Worm (Caenorhabditis elegans) whole organism, early embryonic: ENCODE results near the gene T12G3.6.

Source experiments
- F13C5.2 ChIP-seq: sonication (generic microtip); optimal IDR thresholded peaks from 2 replicates; lab custom pipeline; 2017; ENCODE audit warnings: mild to moderate bottlenecking, missing genetic modification characterization, inconsistent platforms, missing compliant biosample characterization
- aly-1 ChIP-seq: sonication (generic microtip); optimal IDR thresholded peaks from 2 replicates; lab custom pipeline; 2016; ENCODE audit warnings: missing genetic modification characterization, missing compliant biosample characterization
- ama-1 ChIP-seq: fragments of 150-350 bp; optimal IDR thresholded peaks from 2 replicates; lab custom pipeline; 2014
- ceh-13 ChIP-seq: fragments of 200-800 bp; sonication (Bioruptor generic); optimal IDR thresholded peaks from 2 replicates; lab custom pipeline; 2018; ENCODE audit warnings: mild to moderate bottlenecking, missing genetic modification characterization, missing compliant biosample characterization
- hnd-1 ChIP-seq: sonication (generic microtip); optimal IDR thresholded peaks from 2 replicates; lab custom pipeline; 2016; ENCODE audit warnings: missing genetic modification characterization, missing compliant biosample characterization
- sea-1 ChIP-seq: fragments of 200-800 bp; sonication (Bioruptor generic); conservative IDR thresholded peaks from 2 replicates; pipeline ENCODE4 v1.3.6; 2022; ENCODE audit warnings: missing genetic modification characterization, missing compliant biosample characterization
- tbx-11 ChIP-seq: fragments of 200-800 bp; sonication (Bioruptor generic); IDR thresholded peaks from 2 replicates; pipeline ENCODE4 v1.3.6; 2022; ENCODE audit warnings: missing genetic modification characterization, missing compliant biosample characterization
- tbx-37 ChIP-seq: fragments of 200-800 bp; sonication (Bioruptor generic); conservative IDR thresholded peaks from 2 replicates; pipeline ENCODE4 v1.3.6; 2022; ENCODE audit warnings: missing genetic modification reagents, missing genetic modification characterization, missing compliant biosample characterization

ce11 chrIV:12010377-12010776 lies 20.7 kb downstream of the T12G3.6 start:
- TF ChIP-seq hnd-1 (tag; lab: Kevin White, UChicago) = no peak
- TF ChIP-seq F13C5.2 (tag; lab: Kevin White, UChicago) = no peak
- TF ChIP-seq tbx-37 (GFP tag; lab: Robert Waterston, UW) = no peak
- TF ChIP-seq ceh-13 = no peak
- TF ChIP-seq ama-1 (lab: Kevin White, UChicago) = no peak
- no peak for TF ChIP-seq aly-1 (tag; lab: Kevin White, UChicago)
- no peak for TF ChIP-seq tbx-11
- TF ChIP-seq sea-1 (GFP tag; lab: Robert Waterston, UW) = no peak
